Fruit fly (Drosophila melanogaster) whole organism, pupa: ENCODE results near the gene CG15767.

Experiments used
- CG10348 ChIP-seq: fragments of 200-800 bp; sonication (Bioruptor generic); IDR thresholded peaks from 2 replicates; pipeline ENCODE4 v1.3.6; 2022; ENCODE audit warnings: missing biosample characterization, missing genetic modification characterization
- CG13204 ChIP-seq: fragments of 200-800 bp; sonication (Bioruptor generic); optimal IDR thresholded peaks from 2 replicates; lab custom pipeline; 2018; ENCODE audit warnings: missing biosample characterization, mild to moderate bottlenecking, missing genetic modification characterization, moderate library complexity
- CG17806 ChIP-seq: fragments of 200-800 bp; sonication (Bioruptor generic); optimal IDR thresholded peaks from 2 replicates; lab custom pipeline; 2018; ENCODE audit warnings: missing biosample characterization, mild to moderate bottlenecking, missing genetic modification characterization, moderate library complexity
- CG32121 ChIP-seq: fragments of 200-800 bp; sonication (Bioruptor generic); IDR thresholded peaks from 2 replicates; pipeline ENCODE4 v1.3.6; 2022; ENCODE audit warnings: missing biosample characterization, missing genetic modification characterization
- CG34367 ChIP-seq: fragments of 200-800 bp; sonication (Bioruptor generic); optimal IDR thresholded peaks from 2 replicates; lab custom pipeline; 2018; ENCODE audit warnings: missing biosample characterization, mild to moderate bottlenecking, missing genetic modification characterization
- D1 ChIP-seq: fragments of 200-800 bp; sonication (Bioruptor generic); optimal IDR thresholded peaks from 2 replicates; lab custom pipeline; 2018; ENCODE audit warnings: missing biosample characterization, mild to moderate bottlenecking, missing genetic modification characterization, moderate library complexity
- EcR ChIP-seq: fragments of 200-800 bp; sonication (Bioruptor generic); optimal IDR thresholded peaks from 3 replicates; lab custom pipeline; 2019; ENCODE audit warnings: missing biosample characterization, missing genetic modification characterization, mild to moderate bottlenecking, moderate library complexity, missing genetic modification reagents
- fd96Ca ChIP-seq: fragments of 200-800 bp; sonication (Bioruptor generic); IDR thresholded peaks from 3 replicates; pipeline ENCODE4 v1.3.6; 2022; ENCODE audit warnings: missing biosample characterization, missing genetic modification characterization
- rn ChIP-seq: fragments of 200-800 bp; sonication (Bioruptor generic); IDR thresholded peaks from 2 replicates; pipeline ENCODE4 v1.3.6; 2022; ENCODE audit warnings: missing biosample characterization, missing genetic modification characterization

dm6 chrX:5819972-5820371 lies 30.7 kb downstream of the CG15767 start:
- TF ChIP-seq CG17806 (tag; lab: Kevin White, UChicago) (no peak), CG32121 (GFP tag; lab: Robert Waterston, UW) (no peak), CG10348 (GFP tag; lab: Robert Waterston, UW) (no peak), rn (GFP tag; lab: Robert Waterston, UW) (no peak), fd96Ca (GFP tag; lab: Robert Waterston, UW) (no peak), CG13204 (GFP tag; lab: Kevin White, UChicago) (no peak), EcR (GFP tag; lab: Kevin White, UChicago) (no peak), D1 (tag; lab: Kevin White, UChicago) (no peak), CG34367 (tag; lab: Kevin White, UChicago) (no peak)
